In the genomic region with DNA sequence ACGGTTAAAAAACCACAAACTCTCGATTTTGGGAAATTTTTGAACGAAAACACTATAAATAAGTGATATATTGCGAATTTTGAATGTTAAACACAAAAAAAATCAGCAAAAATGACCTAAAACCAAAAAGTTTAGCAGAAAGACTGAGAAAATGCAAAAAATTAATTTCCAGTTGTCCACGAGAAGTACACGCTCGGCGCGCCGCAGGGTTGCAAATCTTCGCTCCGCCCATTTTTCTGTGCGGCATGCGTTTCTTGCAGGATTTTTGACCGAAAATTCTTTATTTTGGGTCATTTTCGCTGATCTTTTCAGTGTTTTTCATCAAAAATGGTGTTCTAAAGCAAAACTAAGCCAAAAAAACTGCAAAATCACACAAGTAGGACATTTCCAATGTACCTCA, we compare ENCODE assay signal across 2 worm cellular contexts.
TF ChIP-seq lines count a peak whose summit lies in the region.

No protein-coding gene starts in this region.

TF ChIP-seq in whole organism, L4 larva, 104 proteins besides CTCF, POLR2A, EP300 and RAD21:
- peak; percentile 41 for TF ChIP-seq lin-38 (GFP tag; IDR thresholded peaks at IDR 0.05; lab: Robert Waterston, UW)
- TF ChIP-seq ceh-62 (tag; optimal IDR thresholded peaks at IDR 0.05; lab: Kevin White, UChicago), result no peak
- TF ChIP-seq aha-1 (tag; lab: Kevin White, UChicago), result peak; percentile 74
- peak; percentile 80 for TF ChIP-seq snpc-1.2 (GFP tag; IDR thresholded peaks at IDR 0.05; lab: Robert Waterston, UW)
- TF ChIP-seq aly-2 (tag; optimal IDR thresholded peaks at IDR 0.05; lab: Kevin White, UChicago), result no peak
TF ChIP-seq in whole organism, L4 larva: peak in this region for 3.

TF ChIP-seq in whole organism, young adult, 124 proteins besides CTCF, POLR2A, EP300 and RAD21:
- TF ChIP-seq lin-54 (GFP tag; optimal IDR thresholded peaks at IDR 0.05; lab: Kevin White, UChicago), result peak; percentile 9
- peak; percentile 19 for TF ChIP-seq F49E8.2 (tag; optimal IDR thresholded peaks at IDR 0.05; lab: Kevin White, UChicago; ENCODE audit: insufficient read depth)
- peak; percentile 15 for TF ChIP-seq snpc-3.4 (tag; optimal IDR thresholded peaks at IDR 0.05; lab: Kevin White, UChicago)
- TF ChIP-seq ztf-18 (tag; optimal IDR thresholded peaks at IDR 0.05; lab: Kevin White, UChicago), result no peak
- TF ChIP-seq ztf-22 (GFP tag; optimal IDR thresholded peaks at IDR 0.05; lab: Kevin White, UChicago), result no peak
- no peak for TF ChIP-seq sptf-2 (GFP tag; optimal IDR thresholded peaks at IDR 0.05; lab: Kevin White, UChicago)
- TF ChIP-seq die-1 (tag; optimal IDR thresholded peaks at IDR 0.05; lab: Kevin White, UChicago), result no peak
- TF ChIP-seq lin-40 (tag; optimal IDR thresholded peaks at IDR 0.05; lab: Kevin White, UChicago), result no peak
- no peak for TF ChIP-seq B0019.2 (GFP tag; conservative IDR thresholded peaks at IDR 0.05; lab: Robert Waterston, UW)
- TF ChIP-seq dpff-1 (tag; optimal IDR thresholded peaks at IDR 0.05; lab: Kevin White, UChicago), result no peak
- TF ChIP-seq F33H1.4 (GFP tag; IDR thresholded peaks at IDR 0.05; lab: Robert Waterston, UW), result no peak
- no peak for TF ChIP-seq lsl-1 (GFP tag; optimal IDR thresholded peaks at IDR 0.05; lab: Kevin White, UChicago)
- TF ChIP-seq snpc-4 (GFP tag; optimal IDR thresholded peaks at IDR 0.05; lab: Kevin White, UChicago), result no peak
- peak in 2 of 4 experiments; percentile 28 to 76 for TF ChIP-seq snpc-4 (tag; optimal IDR thresholded peaks at IDR 0.05; lab: Kevin White, UChicago)
- TF ChIP-seq Y53F4B.3 (GFP tag; IDR thresholded peaks at IDR 0.05; lab: Robert Waterston, UW), result no peak
- TF ChIP-seq madf-6 (GFP tag; IDR thresholded peaks at IDR 0.05; lab: Robert Waterston, UW), result no peak
- TF ChIP-seq K11D2.4 (GFP tag; IDR thresholded peaks at IDR 0.05; lab: Robert Waterston, UW), result no peak
- TF ChIP-seq rpc-1 (optimal IDR thresholded peaks at IDR 0.05; lab: Kevin White, UChicago), result no peak
- no peak for TF ChIP-seq rpc-1 (tag; optimal IDR thresholded peaks at IDR 0.05; lab: Kevin White, UChicago)
- peak; percentile 86 for TF ChIP-seq attf-6 (GFP tag; IDR thresholded peaks at IDR 0.05; lab: Robert Waterston, UW)
- TF ChIP-seq D2030.7 (GFP tag; IDR thresholded peaks at IDR 0.05; lab: Robert Waterston, UW), result peak; percentile 43; the same call in 1 of the 2 replicates
- no peak for TF ChIP-seq hlh-12 (tag; optimal IDR thresholded peaks at IDR 0.05; lab: Kevin White, UChicago)
- TF ChIP-seq ceh-79 (tag; optimal IDR thresholded peaks at IDR 0.05; lab: Kevin White, UChicago), result no peak
- TF ChIP-seq tlf-1 (GFP tag; optimal IDR thresholded peaks at IDR 0.05; lab: Kevin White, UChicago), result no peak
- peak; percentile 84 for TF ChIP-seq ceh-100 (GFP tag; IDR thresholded peaks at IDR 0.05; lab: Robert Waterston, UW)
- TF ChIP-seq ztf-28 (GFP tag; IDR thresholded peaks at IDR 0.05; lab: Robert Waterston, UW), result no peak
- no peak for TF ChIP-seq ztf-6 (GFP tag; IDR thresholded peaks at IDR 0.05; lab: Robert Waterston, UW)
- no peak for TF ChIP-seq somi-1 (GFP tag; optimal IDR thresholded peaks at IDR 0.05; lab: Kevin White, UChicago)
- TF ChIP-seq ama-1 (optimal IDR thresholded peaks at IDR 0.05; lab: Kevin White, UChicago), result no peak
- no peak for TF ChIP-seq ama-1 (GFP tag; optimal IDR thresholded peaks at IDR 0.05; lab: Kevin White, UChicago)
- no peak for TF ChIP-seq gei-17 (GFP tag; optimal IDR thresholded peaks at IDR 0.05; lab: Kevin White, UChicago)
- TF ChIP-seq dpl-1 (GFP tag; optimal IDR thresholded peaks at IDR 0.05; lab: Kevin White, UChicago), result no peak
- no peak for TF ChIP-seq rcor-1 (GFP tag; IDR thresholded peaks at IDR 0.05; lab: Robert Waterston, UW)
- TF ChIP-seq lsy-27 (tag; optimal IDR thresholded peaks at IDR 0.05; lab: Kevin White, UChicago; ENCODE audit: borderline replicate concordance, insufficient read depth), result no peak
- no peak for TF ChIP-seq hmg-20 (GFP tag; IDR thresholded peaks at IDR 0.05; lab: Robert Waterston, UW)
- no peak for TF ChIP-seq F37B4.10 (GFP tag; IDR thresholded peaks at IDR 0.05; lab: Robert Waterston, UW)
- TF ChIP-seq lir-1 (GFP tag; conservative IDR thresholded peaks at IDR 0.05; lab: Robert Waterston, UW), result no peak
- TF ChIP-seq tbp1 (GFP tag; optimal IDR thresholded peaks at IDR 0.05; lab: Kevin White, UChicago), result no peak
- TF ChIP-seq athp-1 (tag; optimal IDR thresholded peaks at IDR 0.05; lab: Kevin White, UChicago), result no peak
- TF ChIP-seq sea-2 (GFP tag; IDR thresholded peaks at IDR 0.05; lab: Robert Waterston, UW), result no peak
- TF ChIP-seq efl-1 (GFP tag; optimal IDR thresholded peaks at IDR 0.05; lab: Kevin White, UChicago), result no peak
- no peak for TF ChIP-seq nhr-27 (tag; optimal IDR thresholded peaks at IDR 0.05; lab: Kevin White, UChicago)
- no peak for TF ChIP-seq hlh-26 (GFP tag; conservative IDR thresholded peaks at IDR 0.05; lab: Robert Waterston, UW)
- no peak for TF ChIP-seq F57C9.4 (tag; optimal IDR thresholded peaks at IDR 0.05; lab: Kevin White, UChicago)
- no peak for TF ChIP-seq F52B5.7 (tag; optimal IDR thresholded peaks at IDR 0.05; lab: Kevin White, UChicago)
- peak; percentile 34; the same call in 1 of the 2 replicates for TF ChIP-seq mcd-1 (GFP tag; IDR thresholded peaks at IDR 0.05; lab: Robert Waterston, UW)
- TF ChIP-seq unc-130 (GFP tag; optimal IDR thresholded peaks at IDR 0.05; lab: Kevin White, UChicago), result no peak
- no peak for TF ChIP-seq rec-8 (tag; optimal IDR thresholded peaks at IDR 0.05; lab: Kevin White, UChicago)
- TF ChIP-seq let-607 (tag; optimal IDR thresholded peaks at IDR 0.05; lab: Kevin White, UChicago), result no peak
- TF ChIP-seq madf-3 (GFP tag; IDR thresholded peaks at IDR 0.05; lab: Robert Waterston, UW), result peak; percentile 53; the same call in 1 of the 2 replicates
- TF ChIP-seq bed-1 (GFP tag; IDR thresholded peaks at IDR 0.05; lab: Robert Waterston, UW), result no peak
